Fruit fly (Drosophila melanogaster): Measurements from ENCODE around the gene Dhrs4.

DNA sequence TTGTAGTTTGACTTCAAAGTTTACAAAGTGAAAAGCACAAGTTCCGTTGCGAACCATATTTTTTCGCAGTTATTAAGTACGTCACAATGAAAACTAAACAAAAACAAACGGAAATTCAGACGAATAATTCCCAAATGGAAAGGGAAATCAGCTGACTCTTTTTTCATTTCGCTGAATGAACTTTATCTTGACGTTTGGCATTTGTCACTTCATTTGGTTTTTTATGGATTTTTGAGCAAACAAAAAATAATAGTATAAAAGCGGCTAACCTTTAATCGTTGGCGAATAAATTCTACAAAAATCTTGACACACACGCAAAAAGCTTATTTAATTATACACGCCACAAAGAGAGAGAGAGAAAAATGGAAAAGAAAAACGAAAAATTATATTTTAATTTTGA is 42.2 kb upstream of the Dhrs4 start:
- no peak for TF ChIP-seq Sry-δ (GFP tag; optimal IDR thresholded peaks at IDR 0.05)
- no peak for TF ChIP-seq psq (GFP tag; optimal IDR thresholded peaks at IDR 0.05)
- no peak for TF ChIP-seq CG18619 (GFP tag; optimal IDR thresholded peaks at IDR 0.05)
- no peak for TF ChIP-seq CG14710 (tag; optimal IDR thresholded peaks at IDR 0.05)
- no peak for TF ChIP-seq CG18262 (tag; optimal IDR thresholded peaks at IDR 0.05)
- TF ChIP-seq ATbp (GFP tag; optimal IDR thresholded peaks at IDR 0.05) = no peak
- no peak for TF ChIP-seq CG7556 (GFP tag; optimal IDR thresholded peaks at IDR 0.05)
- no peak for TF ChIP-seq CG34422 (GFP tag; IDR thresholded peaks at IDR 0.05)
- no peak for TF ChIP-seq CG15696 (tag; optimal IDR thresholded peaks at IDR 0.05)
- no peak for TF ChIP-seq D19A (tag; optimal IDR thresholded peaks at IDR 0.05)
- TF ChIP-seq Mes4 (GFP tag; optimal IDR thresholded peaks at IDR 0.05) = no peak
- no peak for TF ChIP-seq NC2α (GFP tag; optimal IDR thresholded peaks at IDR 0.05)
